Worm (Caenorhabditis elegans) whole organism, dauer: Measurements from ENCODE around the gene F58F12.12.

Source experiments
- unc-62 ChIP-seq: sonication (generic microtip); optimal IDR thresholded peaks from 2 replicates; lab custom pipeline; 2017; ENCODE audit warnings: missing biosample characterization, missing genetic modification reagents, missing genetic modification characterization

The F58F12.12 gene

DNA sequence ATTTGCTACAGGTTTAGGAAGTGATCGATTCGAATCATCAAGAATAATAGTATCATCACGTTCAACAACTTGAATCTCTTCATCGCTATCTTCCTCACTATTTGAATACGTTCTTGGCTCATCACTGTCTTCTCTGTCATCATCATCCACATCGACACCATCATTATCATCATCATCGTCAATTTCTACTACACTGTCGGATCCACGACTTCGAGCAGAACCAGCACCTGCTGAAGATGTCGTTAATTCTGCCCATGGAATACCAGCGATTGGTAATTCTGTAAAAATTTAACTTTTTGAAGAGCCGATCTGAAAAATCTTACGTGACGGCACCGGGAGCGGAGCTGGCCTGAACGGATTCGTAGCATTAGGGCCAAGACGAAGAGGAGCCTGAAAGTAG lies 31.0 kb upstream of the F58F12.12 start:
- TF ChIP-seq unc-62 (GFP tag; lab: Kevin White, UChicago) = no peak

ce11 chrII:6351887-6352286 lies 29.1 kb upstream of the F58F12.12 start, which contains the start of gene C32D5.10:
Gene C32D5.10, minus strand, starts transcription at chrII:6351987.
- no peak for TF ChIP-seq unc-62 (GFP tag; lab: Kevin White, UChicago)

DNA sequence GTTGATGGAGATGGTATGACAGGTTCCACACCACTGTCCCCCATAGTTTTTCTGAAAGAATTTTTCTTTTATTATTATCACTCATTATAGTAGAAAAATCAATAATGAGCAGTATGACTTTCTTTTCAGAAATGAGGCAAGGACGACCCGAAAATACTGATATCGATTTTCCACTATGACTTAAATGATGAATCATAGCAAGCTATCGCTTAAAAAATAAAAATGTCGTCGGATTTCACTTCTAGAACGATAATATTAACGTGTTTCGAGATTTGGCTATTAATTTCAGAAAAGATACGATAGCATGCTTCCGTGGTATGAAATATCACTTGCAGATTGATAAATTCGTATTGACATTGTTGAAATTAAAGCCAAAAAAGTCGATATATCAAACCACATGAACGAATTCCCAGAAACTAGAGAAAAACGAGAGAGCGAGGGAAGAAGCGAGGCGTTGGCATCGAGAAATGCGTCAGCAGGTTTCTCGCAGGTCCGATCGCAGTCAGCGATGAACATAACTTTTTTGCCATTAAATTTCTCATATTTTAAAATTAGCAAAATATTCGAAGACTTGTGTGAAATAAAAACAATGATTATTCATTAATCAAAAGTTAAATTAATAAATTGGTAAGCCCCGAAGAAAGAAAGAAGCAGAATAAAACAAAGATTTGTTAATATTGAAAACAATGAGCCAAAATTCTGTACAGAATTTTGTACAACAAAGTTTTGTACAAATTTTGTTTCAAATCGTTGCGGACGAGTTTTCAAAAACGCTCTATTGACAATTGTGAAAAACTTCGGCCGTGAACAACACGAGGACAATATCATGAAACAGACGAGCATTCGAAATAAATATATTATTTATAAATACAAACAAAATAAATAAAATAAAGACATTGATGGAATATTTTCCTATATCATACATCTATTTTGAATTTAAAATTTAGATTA lies 25.3 kb upstream of the F58F12.12 start, which contains the start of gene C32D5.11:
Gene C32D5.11, minus strand, starts transcription at position 51 of the 951 bp plus-strand sequence.
- no peak for TF ChIP-seq unc-62 (GFP tag; lab: Kevin White, UChicago)

DNA sequence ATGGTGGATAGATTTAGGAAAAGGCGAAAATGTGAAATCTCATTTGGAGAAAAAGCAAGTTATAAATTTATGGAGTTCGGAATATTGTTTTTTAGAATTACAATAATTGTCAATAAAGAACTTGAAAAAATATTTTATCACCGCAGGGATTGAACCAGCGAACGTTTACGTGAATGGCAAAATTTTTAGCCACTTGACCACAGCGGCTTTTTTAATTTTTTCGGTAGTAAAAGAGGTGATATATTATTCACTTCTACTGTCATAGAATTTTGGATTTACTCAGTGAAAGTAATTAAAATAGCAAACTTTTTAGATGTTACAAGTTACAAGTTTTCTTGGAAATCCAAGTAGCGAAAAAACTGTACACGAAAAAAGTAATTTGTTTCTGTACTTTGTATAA lies 22.7 kb upstream of the F58F12.12 start:
- TF ChIP-seq unc-62 (GFP tag; lab: Kevin White, UChicago) = no peak

ce11 chrII:6358905-6359304 lies 22.1 kb upstream of the F58F12.12 start, which contains the start of gene C32D5.12:
Gene C32D5.12, minus strand, starts transcription at chrII:6359005.
- TF ChIP-seq unc-62 (GFP tag; lab: Kevin White, UChicago) = no peak

- no peak for TF ChIP-seq unc-62 (GFP tag; lab: Kevin White, UChicago)
These were observed 20.1 kb upstream of the F58F12.12 start, which contains the start of gene K10B2.4 for ce11 chrII:6360822-6361221. Gene K10B2.4, minus strand, starts transcription at chrII:6360959.

DNA sequence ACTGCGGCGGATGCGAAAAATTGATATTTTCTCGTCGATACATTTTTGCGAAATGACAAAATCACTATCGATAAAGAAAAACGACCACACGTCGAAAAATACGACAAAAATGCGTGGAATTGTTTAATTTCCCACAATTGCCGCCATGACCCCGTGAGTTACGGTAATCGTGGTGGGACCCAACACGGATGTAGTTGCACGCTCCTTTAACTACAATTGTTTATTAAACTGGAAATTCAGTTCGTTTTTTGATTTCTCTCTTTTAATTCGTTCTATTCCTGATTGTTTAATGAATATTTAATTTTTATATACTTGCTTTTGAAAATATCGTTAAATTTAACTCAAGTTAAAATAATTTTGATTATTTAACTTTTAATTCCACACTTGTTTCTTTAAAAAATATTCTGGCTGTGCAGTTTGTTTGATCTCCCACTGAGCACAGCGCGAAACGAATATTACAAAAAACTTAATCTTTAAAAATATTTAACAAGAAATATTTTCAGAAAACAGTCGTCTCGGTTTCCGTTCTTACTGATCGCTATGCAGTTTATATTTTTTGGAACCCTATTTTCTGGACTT lies 15.6 kb upstream of the F58F12.12 start, which contains the start of the genes ani-2 and clec-88:
Gene ani-2, minus strand, starts transcription at position 131 of the 579 bp plus-strand sequence.
Gene clec-88, plus strand, starts transcription at position 486 of the 579 bp plus-strand sequence.
- TF ChIP-seq unc-62 (GFP tag; lab: Kevin White, UChicago) = no peak

DNA sequence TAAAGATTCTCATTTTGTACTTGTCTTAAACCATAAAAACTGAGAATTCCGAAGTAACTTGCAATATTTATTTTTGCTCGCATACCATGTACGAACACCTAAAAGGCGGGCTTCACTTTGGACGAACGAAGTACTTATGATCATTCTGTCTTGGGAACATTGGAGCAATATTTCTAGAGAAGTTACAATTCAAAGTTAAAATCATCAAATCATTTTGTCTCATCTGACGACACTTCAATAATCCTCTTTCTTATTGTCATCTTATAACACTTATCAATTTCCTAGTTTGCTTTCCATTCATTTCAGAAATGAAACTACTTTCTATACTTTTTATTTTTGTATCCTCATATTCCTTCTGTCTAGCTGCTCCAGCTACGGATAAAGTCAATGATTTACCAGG lies 14.3 kb upstream of the F58F12.12 start, which contains the start of gene ctsa-4.1:
Gene ctsa-4.1, plus strand, starts transcription at position 301 of the 400 bp plus-strand sequence.
- no peak for TF ChIP-seq unc-62 (GFP tag; lab: Kevin White, UChicago)

- no peak for TF ChIP-seq unc-62 (GFP tag; lab: Kevin White, UChicago)
These were observed 10.9 kb upstream of the F58F12.12 start for ce11 chrII:6370110-6370509.

DNA sequence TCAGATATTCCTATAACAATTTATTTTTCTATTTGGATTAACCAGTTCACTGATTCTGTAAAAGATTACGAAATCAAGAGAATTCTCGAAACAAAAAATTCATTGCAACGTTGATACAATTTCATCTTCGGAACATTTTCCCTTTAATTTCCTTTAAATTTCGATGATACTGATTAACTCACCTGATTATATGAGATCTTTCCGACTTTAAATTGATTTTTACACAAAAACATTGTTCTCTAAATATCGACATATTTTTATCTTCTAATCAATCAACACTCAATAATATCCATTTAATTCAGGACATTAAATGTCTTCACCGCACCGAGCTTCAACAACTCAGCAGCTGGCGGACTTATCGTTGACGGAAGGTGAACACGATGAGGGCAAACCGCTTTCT lies 10.0 kb upstream of the F58F12.12 start, which contains the start of gene lin-23:
Gene lin-23, plus strand, starts transcription at position 301 of the 400 bp plus-strand sequence.
- no peak for TF ChIP-seq unc-62 (GFP tag; lab: Kevin White, UChicago)

DNA sequence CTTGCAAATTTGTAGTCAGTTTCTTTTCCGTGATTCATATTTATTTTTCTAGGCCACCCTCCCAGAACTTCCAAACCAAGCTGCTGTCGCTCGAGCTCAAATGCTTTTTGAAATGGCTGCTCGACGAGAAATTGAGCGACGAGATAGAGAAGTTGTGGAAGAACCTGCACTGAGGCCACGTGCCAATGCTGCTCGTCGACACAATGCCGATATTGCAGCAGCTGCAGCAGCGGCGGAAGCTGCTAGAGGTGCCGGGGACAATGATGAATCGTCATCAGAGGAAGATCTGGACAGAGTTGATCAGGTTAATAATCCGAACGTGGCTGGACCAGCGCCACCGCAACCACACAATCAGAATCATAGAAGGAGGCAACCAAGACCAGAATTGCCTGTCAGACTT lies 7.6 kb upstream of the F58F12.12 start:
- no peak for TF ChIP-seq unc-62 (GFP tag; lab: Kevin White, UChicago)

- no peak for TF ChIP-seq unc-62 (GFP tag; lab: Kevin White, UChicago)
These were observed 6.3 kb upstream of the F58F12.12 start for ce11 chrII:6374646-6375045.

- no peak for TF ChIP-seq unc-62 (GFP tag; lab: Kevin White, UChicago)
These were observed 4.3 kb upstream of the F58F12.12 start for ce11 chrII:6376693-6377092.

DNA sequence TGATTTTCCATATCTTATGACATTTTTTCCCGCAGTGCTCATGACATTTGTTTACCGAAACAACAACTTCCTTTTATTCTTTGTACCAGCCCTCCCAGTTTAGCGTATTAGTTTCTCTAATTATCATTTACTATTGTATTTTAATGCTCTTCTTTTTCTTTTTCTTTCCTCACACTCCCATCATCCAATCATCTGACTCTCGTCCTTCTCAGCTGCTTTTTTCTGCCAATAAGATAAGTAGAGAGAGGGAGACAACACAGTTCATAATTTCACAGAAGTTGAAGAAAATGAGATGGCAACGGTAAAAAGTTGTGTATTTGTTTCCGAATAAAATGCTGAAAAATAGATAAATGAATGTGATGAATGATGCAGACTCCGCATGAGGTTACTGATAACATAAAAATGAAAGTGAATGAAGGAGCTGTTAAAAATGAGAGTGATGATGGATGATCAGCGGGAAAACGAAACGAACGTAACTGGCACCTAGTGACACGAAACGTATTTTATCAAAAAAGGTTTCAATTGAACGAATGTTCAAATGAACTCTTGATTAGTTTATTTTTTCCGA lies 3.5 kb upstream of the F58F12.12 start:
- no peak for TF ChIP-seq unc-62 (GFP tag; lab: Kevin White, UChicago)

DNA sequence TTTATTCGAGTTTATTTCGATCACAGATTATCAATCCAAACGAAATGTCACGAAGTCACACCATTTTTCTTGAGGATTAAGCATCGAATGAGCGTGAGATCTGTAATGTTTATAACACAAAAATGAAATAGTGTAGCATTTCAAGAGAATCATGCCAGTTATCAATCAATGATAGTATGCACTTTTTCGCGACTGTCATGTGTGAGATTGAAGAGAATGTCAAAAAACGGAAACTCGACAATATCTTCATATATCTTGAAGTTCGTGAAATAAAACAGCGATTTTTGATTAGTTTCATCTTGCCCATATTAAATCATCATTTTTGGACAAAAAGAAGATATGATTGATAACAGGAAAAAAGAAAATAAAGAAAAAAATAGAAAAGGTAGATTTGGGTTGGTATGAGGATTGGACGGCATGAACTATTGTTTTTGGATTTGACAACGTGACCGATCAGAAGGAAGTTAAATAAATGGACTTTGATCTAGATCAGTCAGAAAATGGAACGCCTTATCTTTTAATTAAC lies 1.9 kb upstream of the F58F12.12 start:
- TF ChIP-seq unc-62 (GFP tag; lab: Kevin White, UChicago) = no peak
